Fruit fly (Drosophila melanogaster): Measurements from ENCODE around the gene RhoGAP71E.

Gene RhoGAP71E

DNA sequence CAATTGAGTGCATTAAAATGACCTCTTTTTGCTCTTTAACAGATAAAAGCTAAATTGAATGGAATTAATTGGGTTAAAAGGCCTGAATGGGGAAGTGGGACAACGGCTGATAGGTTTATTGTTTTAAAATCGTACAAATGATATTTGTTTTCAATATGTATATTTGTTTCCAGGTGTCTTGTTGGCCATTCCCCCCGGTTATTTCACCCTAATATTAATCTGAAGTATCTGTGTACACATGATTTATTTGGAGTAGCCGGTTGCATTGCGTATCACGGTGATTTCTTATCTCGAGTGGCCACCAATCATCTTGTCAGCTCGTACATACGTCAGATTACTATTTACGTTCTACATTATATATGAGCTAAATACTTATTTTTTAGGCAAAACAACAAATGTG is 47.7 kb downstream of the RhoGAP71E start:
- TF ChIP-seq Dll (optimal IDR thresholded peaks at IDR 0.05) (no peak), pan (optimal IDR thresholded peaks at IDR 0.05) (no peak), EcR (GFP tag; optimal IDR thresholded peaks at IDR 0.05) (no peak), CG8478 (optimal IDR thresholded peaks at IDR 0.05) (no peak), usp (GFP tag; optimal IDR thresholded peaks at IDR 0.05) (no peak), psq (optimal IDR thresholded peaks at IDR 0.05) (no peak)

DNA sequence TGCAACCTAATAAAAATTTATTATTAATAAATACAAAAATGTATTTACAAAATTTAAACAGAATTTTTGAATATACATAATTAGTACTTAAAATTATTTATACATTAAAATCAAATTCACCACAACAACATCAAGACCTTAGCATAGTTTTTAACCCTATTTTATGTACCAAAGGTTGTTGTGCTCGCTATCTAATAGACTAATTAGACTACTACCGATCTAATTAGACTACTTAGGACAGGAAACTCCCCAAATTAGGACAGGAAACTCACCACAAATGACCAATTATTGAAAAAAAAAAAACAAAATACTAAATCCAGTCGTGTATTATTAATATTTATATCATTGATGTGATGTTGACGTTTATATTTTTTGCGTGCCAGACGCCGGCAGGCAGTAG is 48.3 kb downstream of the RhoGAP71E start:
- TF ChIP-seq psq (optimal IDR thresholded peaks at IDR 0.05) (no peak), Dll (optimal IDR thresholded peaks at IDR 0.05) (no peak), usp (GFP tag; optimal IDR thresholded peaks at IDR 0.05) (no peak), CG8478 (optimal IDR thresholded peaks at IDR 0.05) (no peak), EcR (GFP tag; optimal IDR thresholded peaks at IDR 0.05) (no peak), pan (optimal IDR thresholded peaks at IDR 0.05) (no peak)

dm6 chr3L:15637618-15638017 is 49.0 kb downstream of the RhoGAP71E start:
- no peak for TF ChIP-seq Dll (optimal IDR thresholded peaks at IDR 0.05)
- TF ChIP-seq CG8478 (optimal IDR thresholded peaks at IDR 0.05) = no peak
- TF ChIP-seq usp (GFP tag; optimal IDR thresholded peaks at IDR 0.05) = no peak
- no peak for TF ChIP-seq EcR (GFP tag; optimal IDR thresholded peaks at IDR 0.05)
- TF ChIP-seq pan (optimal IDR thresholded peaks at IDR 0.05) = no peak
- no peak for TF ChIP-seq psq (optimal IDR thresholded peaks at IDR 0.05)

DNA sequence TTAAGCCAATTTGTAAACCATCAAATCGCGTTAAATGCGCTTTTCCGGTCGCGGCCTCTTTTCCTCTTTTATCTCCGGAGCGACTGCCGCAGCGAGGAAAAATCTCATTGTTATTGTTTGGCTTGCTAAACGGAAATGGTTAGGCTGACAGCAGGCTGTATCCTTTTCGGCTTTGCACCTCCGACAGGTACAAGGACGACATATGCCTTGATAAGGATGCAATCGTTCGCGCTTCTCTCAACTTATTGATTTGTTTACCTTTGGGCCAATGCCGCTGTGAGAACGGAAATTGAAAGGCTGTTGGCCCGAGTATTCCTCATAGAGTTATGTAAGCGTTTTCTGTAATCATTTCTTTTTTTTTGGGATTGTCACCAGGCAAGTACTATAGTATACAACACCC is 49.9 kb downstream of the RhoGAP71E start:
- TF ChIP-seq pan (optimal IDR thresholded peaks at IDR 0.05) = no peak
- TF ChIP-seq usp (GFP tag; optimal IDR thresholded peaks at IDR 0.05) = no peak
- no peak for TF ChIP-seq psq (optimal IDR thresholded peaks at IDR 0.05)
- no peak for TF ChIP-seq CG8478 (optimal IDR thresholded peaks at IDR 0.05)
- TF ChIP-seq EcR (GFP tag; optimal IDR thresholded peaks at IDR 0.05) = no peak
- no peak for TF ChIP-seq Dll (optimal IDR thresholded peaks at IDR 0.05)

DNA sequence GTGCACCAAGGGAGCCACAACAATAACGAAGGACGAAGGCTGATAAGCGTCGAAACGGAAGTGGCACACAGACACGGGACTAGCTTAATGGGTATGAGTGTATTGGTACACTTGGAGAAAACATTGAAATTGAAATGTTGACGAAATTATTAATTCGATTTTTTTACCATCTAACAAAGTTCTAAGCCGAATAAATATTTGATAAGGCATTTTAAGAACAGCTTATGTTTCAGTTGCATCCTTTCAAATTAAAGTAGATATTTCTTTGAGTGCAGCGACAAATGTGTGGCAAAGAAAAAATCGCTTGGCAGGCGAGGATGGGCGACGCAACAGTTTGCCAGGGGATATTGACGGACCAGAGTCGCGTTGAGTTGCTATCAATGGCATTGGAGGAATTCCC is 51.3 kb downstream of the RhoGAP71E start:
- TF ChIP-seq usp (GFP tag; optimal IDR thresholded peaks at IDR 0.05) (no peak), psq (optimal IDR thresholded peaks at IDR 0.05) (no peak), pan (optimal IDR thresholded peaks at IDR 0.05) (no peak), Dll (optimal IDR thresholded peaks at IDR 0.05) (no peak), EcR (GFP tag; optimal IDR thresholded peaks at IDR 0.05) (no peak), CG8478 (optimal IDR thresholded peaks at IDR 0.05) (no peak)

dm6 chr3L:15641590-15642019 is 52.9 kb downstream of the RhoGAP71E start:
- TF ChIP-seq usp (GFP tag; optimal IDR thresholded peaks at IDR 0.05) = no peak
- TF ChIP-seq EcR (GFP tag; optimal IDR thresholded peaks at IDR 0.05) = no peak
- TF ChIP-seq Dll (optimal IDR thresholded peaks at IDR 0.05) = no peak

- TF ChIP-seq EcR (GFP tag; optimal IDR thresholded peaks at IDR 0.05) = no peak
- TF ChIP-seq pan (optimal IDR thresholded peaks at IDR 0.05) = no peak
- no peak for TF ChIP-seq psq (optimal IDR thresholded peaks at IDR 0.05)
- TF ChIP-seq Dll (optimal IDR thresholded peaks at IDR 0.05) = no peak
- no peak for TF ChIP-seq CG8478 (optimal IDR thresholded peaks at IDR 0.05)
- no peak for TF ChIP-seq usp (GFP tag; optimal IDR thresholded peaks at IDR 0.05)
These were observed 57.5 kb downstream of the RhoGAP71E start for dm6 chr3L:15646182-15646581.

- TF ChIP-seq pan (optimal IDR thresholded peaks at IDR 0.05) = no peak
These were observed 59.3 kb downstream of the RhoGAP71E start, which contains the start of the genes comm3 and CG43083 for dm6 chr3L:15647712-15648621. comm3 (minus strand) TSS chr3L:15647762. CG43083 (plus strand) TSS chr3L:15648571.

dm6 chr3L:15649561-15649960 is 60.9 kb downstream of the RhoGAP71E start, which contains the start of the genes Eig71Ea and Eig71Eb:
Eig71Ea (minus strand) TSS chr3L:15649661.
Eig71Eb (plus strand) TSS chr3L:15649936.
- TF ChIP-seq pan (optimal IDR thresholded peaks at IDR 0.05) = no peak
- no peak for TF ChIP-seq CG8478 (optimal IDR thresholded peaks at IDR 0.05)
- no peak for TF ChIP-seq usp (GFP tag; optimal IDR thresholded peaks at IDR 0.05)
- TF ChIP-seq psq (optimal IDR thresholded peaks at IDR 0.05) = no peak
- no peak for TF ChIP-seq EcR (GFP tag; optimal IDR thresholded peaks at IDR 0.05)
- no peak for TF ChIP-seq Dll (optimal IDR thresholded peaks at IDR 0.05)

dm6 chr3L:15650552-15650951 is 61.9 kb downstream of the RhoGAP71E start, which contains the start of gene CG43084:
CG43084 (plus strand) TSS chr3L:15650852.
- TF ChIP-seq usp (GFP tag; optimal IDR thresholded peaks at IDR 0.05) (no peak), CG8478 (optimal IDR thresholded peaks at IDR 0.05) (no peak), Dll (optimal IDR thresholded peaks at IDR 0.05) (no peak), EcR (GFP tag; optimal IDR thresholded peaks at IDR 0.05) (no peak), psq (optimal IDR thresholded peaks at IDR 0.05) (no peak), pan (optimal IDR thresholded peaks at IDR 0.05) (no peak)

DNA sequence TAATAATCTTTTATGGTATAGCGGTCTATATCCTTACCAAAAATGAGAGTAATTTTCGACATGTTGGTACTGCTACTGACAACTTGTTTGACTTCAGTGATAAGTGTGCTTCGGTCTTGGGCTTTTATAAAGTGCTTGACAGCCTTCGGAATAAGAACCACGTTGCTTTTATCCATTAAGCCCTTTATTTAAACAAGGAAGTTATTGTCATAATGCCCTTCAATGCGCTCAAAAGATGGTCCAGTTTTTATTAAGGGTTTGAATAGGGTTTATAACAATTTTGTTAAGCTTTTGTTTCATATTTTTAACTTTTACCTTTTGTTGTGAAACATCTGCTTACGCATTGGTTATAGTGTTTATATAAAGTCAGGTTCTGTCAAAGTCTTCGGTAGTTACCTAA is 63.5 kb downstream of the RhoGAP71E start, which contains the start of the genes Eig71Ec and Eig71Ed:
Eig71Ec (minus strand) TSS at position 101 of the 400 bp plus-strand sequence.
Eig71Ed (plus strand) TSS at position 384 of the 400 bp plus-strand sequence.
- TF ChIP-seq pan (optimal IDR thresholded peaks at IDR 0.05) (no peak), CG8478 (optimal IDR thresholded peaks at IDR 0.05) (no peak), usp (GFP tag; optimal IDR thresholded peaks at IDR 0.05) (no peak), psq (optimal IDR thresholded peaks at IDR 0.05) (no peak), Dll (optimal IDR thresholded peaks at IDR 0.05) (no peak), EcR (GFP tag; optimal IDR thresholded peaks at IDR 0.05) (no peak)

- TF ChIP-seq pan (optimal IDR thresholded peaks at IDR 0.05) (no peak), Dll (optimal IDR thresholded peaks at IDR 0.05) (no peak), psq (optimal IDR thresholded peaks at IDR 0.05) (no peak), EcR (GFP tag; optimal IDR thresholded peaks at IDR 0.05) (no peak), usp (GFP tag; optimal IDR thresholded peaks at IDR 0.05) (no peak), CG8478 (optimal IDR thresholded peaks at IDR 0.05) (no peak)
These were observed 67.2 kb downstream of the RhoGAP71E start, which contains the start of gene Eig71Ee for dm6 chr3L:15655910-15656309. Eig71Ee (minus strand) TSS chr3L:15656010.
